Fruit fly (Drosophila melanogaster): ENCODE results near the gene Mgat2.
A peak's percentile ranks its signal among the peaks of the same experiment; 100 is the strongest.

The Mgat2 gene

dm6 chr3R:29997607-29998236 lies 24.3 kb downstream of the Mgat2 start, which contains the start of the genes CG15525 and CG11504 (continued):
- TF ChIP-seq CG11398 (GFP tag; optimal IDR thresholded peaks at IDR 0.05) (no peak), CG6689 (GFP tag; IDR thresholded peaks at IDR 0.05) (peak; percentile 53; the same call in 1 of the 2 replicates), Nf-YC (tag; optimal IDR thresholded peaks at IDR 0.05) (no peak), Hand (GFP tag; optimal IDR thresholded peaks at IDR 0.05) (no peak), Tbp (GFP tag; optimal IDR thresholded peaks at IDR 0.05) (no peak), CG17912 (GFP tag; optimal IDR thresholded peaks at IDR 0.05) (no peak), Hr78 (GFP tag; optimal IDR thresholded peaks at IDR 0.05) (no peak), dimm (GFP tag; IDR thresholded peaks at IDR 0.05) (no peak), CG12104 (GFP tag; optimal IDR thresholded peaks at IDR 0.05) (no peak), CG3407 (GFP tag; optimal IDR thresholded peaks at IDR 0.05) (no peak), Hr3 (GFP tag; optimal IDR thresholded peaks at IDR 0.05) (peak; percentile 48), Myb (GFP tag; optimal IDR thresholded peaks at IDR 0.05) (no peak), CG31224 (GFP tag; IDR thresholded peaks at IDR 0.05) (no peak), Eip74EF (GFP tag; optimal IDR thresholded peaks at IDR 0.05) (no peak), br (optimal IDR thresholded peaks at IDR 0.05) (no peak), NK7.1 (GFP tag; optimal IDR thresholded peaks at IDR 0.05) (no peak), prd (optimal IDR thresholded peaks at IDR 0.05) (no peak), prd (GFP tag; IDR thresholded peaks at IDR 0.05) (peak; percentile 82), CG10979 (tag; optimal IDR thresholded peaks at IDR 0.05) (peak; percentile 22), CG9876 (GFP tag; optimal IDR thresholded peaks at IDR 0.05) (no peak), CG10366 (GFP tag; IDR thresholded peaks at IDR 0.05) (peak; percentile 54; the same call in 1 of the 2 replicates), gsb (GFP tag; IDR thresholded peaks at IDR 0.05) (no peak), bbx (GFP tag; IDR thresholded peaks at IDR 0.05; ENCODE audit: partially characterized antibody) (peak; percentile 72), wdn (GFP tag; IDR thresholded peaks at IDR 0.05) (no peak), sisA (GFP tag; IDR thresholded peaks at IDR 0.05) (peak; percentile 80), ap (GFP tag; IDR thresholded peaks at IDR 0.05) (peak; percentile 51), CG14965 (GFP tag; optimal IDR thresholded peaks at IDR 0.05; ENCODE audit: borderline replicate concordance) (no peak), Dip3 (GFP tag; optimal IDR thresholded peaks at IDR 0.05) (peak; percentile 72), hth (optimal IDR thresholded peaks at IDR 0.05) (no peak), Hsf (GFP tag; optimal IDR thresholded peaks at IDR 0.05) (peak; percentile 61), lola (GFP tag; optimal IDR thresholded peaks at IDR 0.05) (peak in 1 of 3 experiments; percentile 18), CG17612 (GFP tag; IDR thresholded peaks at IDR 0.05) (no peak), CkIIα-i1 (GFP tag; IDR thresholded peaks at IDR 0.05) (no peak), hkb (optimal IDR thresholded peaks at IDR 0.05) (no peak), hkb (GFP tag; IDR thresholded peaks at IDR 0.05) (no peak), D19B (GFP tag; optimal IDR thresholded peaks at IDR 0.05) (no peak), croc (GFP tag; conservative IDR thresholded peaks at IDR 0.05) (no peak; the same call in 2 of the 3 replicates), Lhr (GFP tag; optimal IDR thresholded peaks at IDR 0.05) (no peak), en (GFP tag; optimal IDR thresholded peaks at IDR 0.05) (no peak), sens-2 (GFP tag; IDR thresholded peaks at IDR 0.05) (no peak), so (GFP tag; IDR thresholded peaks at IDR 0.05) (no peak), CG32532 (GFP tag; IDR thresholded peaks at IDR 0.05) (peak; percentile 54; the same call in 1 of the 2 replicates), gro (GFP tag; optimal IDR thresholded peaks at IDR 0.05) (peak; percentile 53), CG17186 (GFP tag; optimal IDR thresholded peaks at IDR 0.05) (peak; percentile 71), Pdp1 (GFP tag; optimal IDR thresholded peaks at IDR 0.05) (peak; percentile 61 to 77), fru (optimal IDR thresholded peaks at IDR 0.05) (no peak), ac (GFP tag; optimal IDR thresholded peaks at IDR 0.05) (no peak), Sry-β (GFP tag; optimal IDR thresholded peaks at IDR 0.05) (no peak), Ravus (GFP tag; IDR thresholded peaks at IDR 0.05) (peak; percentile 2; the same call in 1 of the 2 replicates), CG14050 (GFP tag; IDR thresholded peaks at IDR 0.05) (no peak), Jarid2 (GFP tag; optimal IDR thresholded peaks at IDR 0.05) (no peak), ind (GFP tag; optimal IDR thresholded peaks at IDR 0.05) (peak; percentile 67)

All from whole organism, embryonic.